Worm (Caenorhabditis elegans): ENCODE data around the gene Y55F3BR.1.
"Not testable (repeated sequence)": the region's sequence is repeated elsewhere in the genome, so short reads cannot be mapped to it uniquely, and the experiment has no call there.

Gene Y55F3BR.1

ce11 chrIV:884707-885394 lies 10.3 kb downstream of the Y55F3BR.1 start, which contains the start of gene mak-2 (continued):
- TF ChIP-seq Y22D7AL.16 (tag; optimal IDR thresholded peaks at IDR 0.05) (no peak), pros-1 (tag; optimal IDR thresholded peaks at IDR 0.05) (peak; percentile 17), hlh-30 (tag; optimal IDR thresholded peaks at IDR 0.05; ENCODE audit: insufficient read depth) (no peak), eyg-1 (tag; optimal IDR thresholded peaks at IDR 0.05) (no peak), pha-2 (tag; optimal IDR thresholded peaks at IDR 0.05) (no peak), K02D7.2 (tag; optimal IDR thresholded peaks at IDR 0.05) (no peak), K09A11.1 (tag; optimal IDR thresholded peaks at IDR 0.05; ENCODE audit: insufficient read depth) (no peak), ama-1 (optimal IDR thresholded peaks at IDR 0.05) (no peak), ahr-1 (tag; optimal IDR thresholded peaks at IDR 0.05) (no peak), T23F11.4 (GFP tag; optimal IDR thresholded peaks at IDR 0.05) (no peak), pha-4 (tag; optimal IDR thresholded peaks at IDR 0.05) (no peak), odd-2 (tag; optimal IDR thresholded peaks at IDR 0.05) (no peak), ceh-19 (GFP tag; optimal IDR thresholded peaks at IDR 0.05) (no peak), tbx-7 (tag; optimal IDR thresholded peaks at IDR 0.05) (no peak), gmeb-2 (tag; optimal IDR thresholded peaks at IDR 0.05) (no peak), ceh-31 (tag; optimal IDR thresholded peaks at IDR 0.05) (peak; percentile 74), nhr-232 (tag; optimal IDR thresholded peaks at IDR 0.05) (no peak), ceh-2 (tag; optimal IDR thresholded peaks at IDR 0.05) (peak; percentile 45), pqm-1 (tag; optimal IDR thresholded peaks at IDR 0.05) (no peak), ceh-18 (tag; optimal IDR thresholded peaks at IDR 0.05) (peak; percentile 36), hlh-8 (tag; optimal IDR thresholded peaks at IDR 0.05) (no peak), fax-1 (tag; optimal IDR thresholded peaks at IDR 0.05) (no peak), ceh-9 (tag; optimal IDR thresholded peaks at IDR 0.05) (no peak), ref-2 (tag; optimal IDR thresholded peaks at IDR 0.05) (no peak), sox-2 (GFP tag; IDR thresholded peaks at IDR 0.05) (no peak), pag-3 (tag; optimal IDR thresholded peaks at IDR 0.05; ENCODE audit: borderline replicate concordance) (no peak), pax-1 (tag; optimal IDR thresholded peaks at IDR 0.05) (no peak)

ce11 chrIV:904963-905362 lies 30.4 kb downstream of the Y55F3BR.1 start, which contains the start of gene fbxc-12:
Gene fbxc-12, plus strand, starts transcription at chrIV:905263.
- not testable (repeated sequence) for TF ChIP-seq ceh-19 (GFP tag; optimal IDR thresholded peaks at IDR 0.05); ahr-1 (tag; optimal IDR thresholded peaks at IDR 0.05); ceh-22 (tag; optimal IDR thresholded peaks at IDR 0.05)

- no peak for TF ChIP-seq rnt-1 (tag; optimal IDR thresholded peaks at IDR 0.05)
- TF ChIP-seq ceh-22 (tag; optimal IDR thresholded peaks at IDR 0.05), result no peak
- no peak for TF ChIP-seq ets-4 (tag; optimal IDR thresholded peaks at IDR 0.05)
- no peak for TF ChIP-seq lin-11 (tag; optimal IDR thresholded peaks at IDR 0.05)
- no peak for TF ChIP-seq ceh-6 (GFP tag; optimal IDR thresholded peaks at IDR 0.05)
- TF ChIP-seq lim-6 (tag; optimal IDR thresholded peaks at IDR 0.05), result no peak
- TF ChIP-seq zip-5 (tag; optimal IDR thresholded peaks at IDR 0.05), result no peak
- TF ChIP-seq pqm-1 (tag; optimal IDR thresholded peaks at IDR 0.05), result no peak
- no peak for TF ChIP-seq unc-55 (GFP tag; optimal IDR thresholded peaks at IDR 0.05)
- TF ChIP-seq sox-4 (tag; optimal IDR thresholded peaks at IDR 0.05), result no peak
- TF ChIP-seq pha-2 (tag; optimal IDR thresholded peaks at IDR 0.05), result no peak
- TF ChIP-seq ceh-45 (GFP tag; IDR thresholded peaks at IDR 0.05), result no peak
- TF ChIP-seq dmd-4 (tag; optimal IDR thresholded peaks at IDR 0.05; ENCODE audit: borderline replicate concordance), result no peak
- no peak for TF ChIP-seq K09A11.1 (tag; optimal IDR thresholded peaks at IDR 0.05; ENCODE audit: insufficient read depth)
- TF ChIP-seq tbx-7 (tag; optimal IDR thresholded peaks at IDR 0.05), result no peak
- TF ChIP-seq elt-4 (tag; optimal IDR thresholded peaks at IDR 0.05), result no peak
- TF ChIP-seq hlh-6 (tag; optimal IDR thresholded peaks at IDR 0.05), result no peak
- no peak for TF ChIP-seq ceh-2 (tag; optimal IDR thresholded peaks at IDR 0.05)
Observed at ce11 chrIV:914856-915255, 40.3 kb downstream of the Y55F3BR.1 start.
